Worm (Caenorhabditis elegans) whole organism, L4 larva: Measurements from ENCODE around the gene F32D8.2.
A peak's percentile ranks its signal among the peaks of the same experiment; 100 is the strongest.

ENCODE experiments used
- F10B5.3 ChIP-seq: sonication (generic microtip); optimal IDR thresholded peaks from 2 replicates; lab custom pipeline; 2016; ENCODE audit warnings: mild to moderate bottlenecking, missing genetic modification characterization, missing compliant biosample characterization
- F49E8.2 ChIP-seq: sonication (generic microtip); optimal IDR thresholded peaks from 2 replicates; lab custom pipeline; 2016; ENCODE audit warnings: missing compliant biosample characterization, mild to moderate bottlenecking, missing genetic modification characterization, borderline replicate concordance
- Y48G9A.11 ChIP-seq: fragments of 200-800 bp; sonication (Bioruptor generic); IDR thresholded peaks from 2 replicates; pipeline ENCODE4 v1.3.6; 2022; ENCODE audit warnings: missing genetic modification reagents, missing genetic modification characterization, missing compliant biosample characterization
- Y5F2A.4 ChIP-seq: fragments of 200-800 bp; sonication (Bioruptor generic); optimal IDR thresholded peaks from 2 replicates; lab custom pipeline; 2018; ENCODE audit warnings: mild to moderate bottlenecking, missing genetic modification characterization, missing compliant biosample characterization
- Y75B8A.6 ChIP-seq: fragments of 200-800 bp; sonication (Bioruptor generic); IDR thresholded peaks from 2 replicates; pipeline ENCODE4 v1.3.6; 2022; ENCODE audit warnings: missing genetic modification reagents, missing genetic modification characterization, missing compliant biosample characterization
- ZK337.2 ChIP-seq: fragments of 200-800 bp; sonication (Bioruptor generic); IDR thresholded peaks from 2 replicates; pipeline ENCODE4 v1.3.6; 2022; ENCODE audit warnings: missing genetic modification reagents, missing genetic modification characterization, missing compliant biosample characterization
- aly-2 ChIP-seq: sonication (generic microtip); optimal IDR thresholded peaks from 2 replicates; lab custom pipeline; 2018; ENCODE audit warnings: missing biosample characterization, missing genetic modification characterization
- ama-1 ChIP-seq: fragments of 150-350 bp; optimal IDR thresholded peaks from 2 replicates; lab custom pipeline; 2014; ENCODE audit warnings: inconsistent platforms, mixed read lengths
- attf-4 ChIP-seq: sonication (generic microtip); optimal IDR thresholded peaks from 3 replicates; lab custom pipeline; 2017; ENCODE audit warnings: missing biosample characterization, missing genetic modification characterization
- ceh-44 ChIP-seq: fragments of 200-800 bp; sonication (Bioruptor generic); IDR thresholded peaks from 2 replicates; pipeline ENCODE4 v1.3.6; 2022; ENCODE audit warnings: missing genetic modification reagents, missing genetic modification characterization, missing compliant biosample characterization
- ces-1 ChIP-seq: fragments of 150-350 bp; sonication (generic microtip); optimal IDR thresholded peaks from 4 replicates; lab custom pipeline; 2014; ENCODE audit warnings: missing biosample characterization, missing genetic modification reagents, missing genetic modification characterization
- cey-2 ChIP-seq: sonication (generic microtip); optimal IDR thresholded peaks from 3 replicates; lab custom pipeline; 2017; ENCODE audit warnings: missing genetic modification characterization, mild to moderate bottlenecking, missing compliant biosample characterization, antibody characterized with exemption, borderline replicate concordance; ENCODE audit not compliant: insufficient read depth
- ctbp-1 ChIP-seq: fragments of 200-800 bp; sonication (Bioruptor generic); IDR thresholded peaks from 2 replicates; pipeline ENCODE4 v1.3.6; 2022; ENCODE audit warnings: missing genetic modification reagents, missing genetic modification characterization, missing compliant biosample characterization
- daf-16 ChIP-seq, 3 experiments: sonication (generic microtip); optimal IDR thresholded peaks; 2 replicates each; lab custom pipeline; 2016 to 2017; ENCODE audit warnings: missing genetic modification characterization in 3 of 3, missing genetic modification reagents in 3 of 3, mild to moderate bottlenecking in 2 of 3, missing compliant biosample characterization in 2 of 3, missing biosample characterization in 1 of 3, moderate library complexity in 1 of 3
- daf-8 ChIP-seq: fragments of 200-800 bp; sonication (Bioruptor generic); IDR thresholded peaks from 2 replicates; pipeline ENCODE4 v1.3.6; 2022; ENCODE audit warnings: missing genetic modification characterization, missing compliant biosample characterization
- dmd-6 ChIP-seq: fragments of 200-800 bp; sonication (Bioruptor generic); IDR thresholded peaks from 2 replicates; pipeline ENCODE4 v1.3.6; 2022; ENCODE audit warnings: missing genetic modification reagents, missing genetic modification characterization, missing compliant biosample characterization
- dpl-1 ChIP-seq: fragments of 150-350 bp; optimal IDR thresholded peaks from 2 replicates; lab custom pipeline; 2014; ENCODE audit warnings: missing biosample characterization, missing genetic modification reagents, missing genetic modification characterization
- dve-1 ChIP-seq: sonication (generic microtip); optimal IDR thresholded peaks from 2 replicates; lab custom pipeline; 2017; ENCODE audit warnings: antibody characterized with exemption, mild to moderate bottlenecking, missing genetic modification characterization, missing compliant biosample characterization; ENCODE audit not compliant: insufficient read depth
- egl-27 ChIP-seq: sonication (generic microtip); optimal IDR thresholded peaks from 3 replicates; lab custom pipeline; 2017; ENCODE audit warnings: missing biosample characterization, missing genetic modification reagents, missing genetic modification characterization
- hif-1 ChIP-seq, 2 experiments: sonication (generic microtip); optimal IDR thresholded peaks; 2 replicates each; lab custom pipeline; 2016 to 2017; ENCODE audit warnings: missing compliant biosample characterization in 2 of 2, missing genetic modification characterization in 2 of 2, missing genetic modification reagents in 2 of 2, missing genotype in 2 of 2, mild to moderate bottlenecking in 1 of 2
- hlh-11 ChIP-seq: fragments of 200-800 bp; sonication (Bioruptor generic); optimal IDR thresholded peaks from 2 replicates; lab custom pipeline; 2018; ENCODE audit warnings: mild to moderate bottlenecking, missing genetic modification characterization, missing compliant biosample characterization
- hlh-30 ChIP-seq: sonication (generic microtip); optimal IDR thresholded peaks from 2 replicates; lab custom pipeline; 2017; ENCODE audit warnings: antibody characterized with exemption, mild to moderate bottlenecking, missing genetic modification characterization, missing compliant biosample characterization; ENCODE audit not compliant: insufficient read depth
- lin-29 ChIP-seq: fragments of 200-800 bp; sonication (Bioruptor generic); IDR thresholded peaks from 2 replicates; pipeline ENCODE4 v1.3.6; 2022; ENCODE audit warnings: missing genetic modification reagents, missing genetic modification characterization, missing compliant biosample characterization
- lin-38 ChIP-seq: fragments of 200-800 bp; sonication (Bioruptor generic); IDR thresholded peaks from 2 replicates; pipeline ENCODE4 v1.3.6; 2022; ENCODE audit warnings: missing genetic modification reagents, missing genetic modification characterization, missing compliant biosample characterization
- lin-39 ChIP-seq: fragments of 150-350 bp; optimal IDR thresholded peaks from 2 replicates; lab custom pipeline; 2014; ENCODE audit warnings: missing biosample characterization, missing genetic modification reagents, missing genetic modification characterization
- lsy-2 ChIP-seq, 2 experiments: fragments of 150-350 bp in 1 of 2; sonication (generic microtip) in 1 of 2; optimal IDR thresholded peaks; 2 replicates each; lab custom pipeline; 2014 to 2017; ENCODE audit warnings: missing biosample characterization in 2 of 2, missing genetic modification characterization in 2 of 2
- madf-5 ChIP-seq, 2 experiments: fragments of 200-800 bp; sonication (Bioruptor generic); IDR thresholded peaks; 2 replicates each; pipeline ENCODE4 v1.3.6; 2022; ENCODE audit warnings: missing compliant biosample characterization in 2 of 2, missing genetic modification characterization in 2 of 2
- madf-9 ChIP-seq: fragments of 200-800 bp; sonication (Bioruptor generic); conservative IDR thresholded peaks from 2 replicates; pipeline ENCODE4 v1.3.6; 2022; ENCODE audit warnings: missing genetic modification reagents, missing genetic modification characterization, missing compliant biosample characterization
- mdt-29 ChIP-seq: fragments of 200-800 bp; sonication (Bioruptor generic); IDR thresholded peaks from 2 replicates; pipeline ENCODE4 v1.3.6; 2022; ENCODE audit warnings: missing genetic modification reagents, missing genetic modification characterization, missing compliant biosample characterization
- mes-2 ChIP-seq: sonication (generic microtip); optimal IDR thresholded peaks from 2 replicates; lab custom pipeline; 2016; ENCODE audit warnings: missing genotype, mild to moderate bottlenecking, missing genetic modification characterization, missing compliant biosample characterization; ENCODE audit not compliant: poor library complexity, severe bottlenecking
- mxl-3 ChIP-seq: fragments of 200-800 bp; sonication (Bioruptor generic); optimal IDR thresholded peaks from 2 replicates; lab custom pipeline; 2018; ENCODE audit warnings: mild to moderate bottlenecking, missing genetic modification characterization, missing compliant biosample characterization
- nhr-10 ChIP-seq: fragments of 150-350 bp; optimal IDR thresholded peaks from 2 replicates; lab custom pipeline; 2014; ENCODE audit warnings: missing biosample characterization, missing genetic modification characterization
- nhr-111 ChIP-seq: fragments of 200-800 bp; sonication (Bioruptor generic); optimal IDR thresholded peaks from 2 replicates; lab custom pipeline; 2018; ENCODE audit warnings: mild to moderate bottlenecking, missing genetic modification characterization, missing compliant biosample characterization
- nhr-237 ChIP-seq: sonication (generic microtip); optimal IDR thresholded peaks from 2 replicates; lab custom pipeline; 2017; ENCODE audit warnings: missing biosample characterization, missing genetic modification characterization
- nhr-28 ChIP-seq: fragments of 150-350 bp; optimal IDR thresholded peaks from 2 replicates; lab custom pipeline; 2014; ENCODE audit warnings: missing biosample characterization, missing genetic modification characterization
- nhr-42 ChIP-seq: fragments of 200-800 bp; sonication (Bioruptor generic); IDR thresholded peaks from 2 replicates; pipeline ENCODE4 v1.3.6; 2022; ENCODE audit warnings: missing genetic modification characterization, missing compliant biosample characterization
- nhr-48 ChIP-seq: sonication (generic microtip); optimal IDR thresholded peaks from 2 replicates; lab custom pipeline; 2016; ENCODE audit warnings: mild to moderate bottlenecking, missing genetic modification characterization, missing compliant biosample characterization
- nhr-6 ChIP-seq: fragments of 150-350 bp; optimal IDR thresholded peaks from 2 replicates; lab custom pipeline; 2014; ENCODE audit warnings: missing biosample characterization, missing genetic modification characterization
- nhr-76 ChIP-seq: fragments of 150-350 bp; optimal IDR thresholded peaks from 2 replicates; lab custom pipeline; 2014; ENCODE audit warnings: missing biosample characterization, missing genetic modification characterization
- pha-4 ChIP-seq, 2 experiments: fragments of 150-350 bp in 1 of 2; fragments of 200-800 bp in 1 of 2; sonication (Bioruptor generic) in 1 of 2; IDR thresholded peaks in 1 of 2; optimal IDR thresholded peaks in 1 of 2; 2 replicates each; pipeline versions ENCODE4 v1.3.6 to Lab custom; 2014 to 2022; ENCODE audit warnings: missing genetic modification characterization in 2 of 2, missing genetic modification reagents in 2 of 2, missing biosample characterization in 1 of 2, missing compliant biosample characterization in 1 of 2
- pqm-1 ChIP-seq: sonication (generic microtip); optimal IDR thresholded peaks from 2 replicates; lab custom pipeline; 2017; ENCODE audit warnings: missing biosample characterization, missing genetic modification characterization
- rbr-2 ChIP-seq: sonication (generic microtip); optimal IDR thresholded peaks from 2 replicates; lab custom pipeline; 2016; ENCODE audit warnings: missing genotype, missing genetic modification characterization, missing compliant biosample characterization
- saeg-2 ChIP-seq: fragments of 200-800 bp; sonication (Bioruptor generic); IDR thresholded peaks from 2 replicates; pipeline ENCODE4 v1.3.6; 2022; ENCODE audit warnings: missing genetic modification reagents, missing genetic modification characterization, missing compliant biosample characterization
- skn-1 ChIP-seq: fragments of 150-350 bp; optimal IDR thresholded peaks from 2 replicates; lab custom pipeline; 2014; ENCODE audit warnings: missing biosample characterization, missing genetic modification characterization
- snpc-4 ChIP-seq: fragments of 150-350 bp; optimal IDR thresholded peaks from 2 replicates; lab custom pipeline; 2014; ENCODE audit warnings: missing biosample characterization, missing genetic modification characterization
- tag-97 ChIP-seq: fragments of 200-800 bp; sonication (Bioruptor generic); IDR thresholded peaks from 2 replicates; pipeline ENCODE4 v1.3.6; 2022; ENCODE audit warnings: missing genetic modification characterization, missing compliant biosample characterization
- unc-130 ChIP-seq: sonication (generic microtip); optimal IDR thresholded peaks from 2 replicates; lab custom pipeline; 2016; ENCODE audit warnings: missing genetic modification reagents, missing genetic modification characterization, missing compliant biosample characterization
- vab-7 ChIP-seq: fragments of 200-800 bp; sonication (Bioruptor generic); IDR thresholded peaks from 2 replicates; pipeline ENCODE4 v1.3.6; 2022; ENCODE audit warnings: missing genetic modification reagents, missing genetic modification characterization, missing compliant biosample characterization
- zag-1 ChIP-seq: fragments of 150-350 bp; optimal IDR thresholded peaks from 2 replicates; lab custom pipeline; 2014; ENCODE audit warnings: missing biosample characterization, missing genetic modification characterization
- zfp-3 ChIP-seq: fragments of 200-800 bp; sonication (Bioruptor generic); conservative IDR thresholded peaks from 2 replicates; pipeline ENCODE4 v1.3.6; 2022; ENCODE audit warnings: missing genetic modification reagents, missing genetic modification characterization, missing compliant biosample characterization
- ztf-11 ChIP-seq: fragments of 150-350 bp; optimal IDR thresholded peaks from 2 replicates; lab custom pipeline; 2014; ENCODE audit warnings: missing biosample characterization, missing genetic modification characterization

Gene F32D8.2

DNA sequence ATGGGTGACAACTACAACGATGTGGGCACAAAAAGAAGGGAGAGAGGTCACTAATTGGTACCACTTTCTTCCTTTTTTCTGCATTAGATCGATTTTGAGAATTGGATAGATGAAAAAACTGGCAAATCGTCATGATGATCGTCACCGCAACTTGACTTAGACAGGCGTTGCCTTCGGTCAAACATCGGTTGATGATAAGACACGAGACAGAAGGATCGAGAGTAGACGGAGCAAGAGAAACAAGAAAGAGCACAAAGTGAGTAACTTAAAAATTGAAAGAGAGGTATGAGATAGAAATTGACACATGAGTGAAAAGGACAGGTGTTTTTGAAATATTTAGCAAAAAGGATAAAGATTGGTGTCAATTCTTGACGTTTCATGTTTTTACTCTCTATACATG, 13.5 kb upstream of the F32D8.2 start:
- TF ChIP-seq ces-1 (GFP tag; lab: Kevin White, UChicago) (no peak), lsy-2 (tag; optimal IDR thresholded peaks at IDR 0.05; lab: Kevin White, UChicago) (no peak), hif-1 (tag; optimal IDR thresholded peaks at IDR 0.05; lab: Kevin White, UChicago) (no peak), cey-2 (tag; lab: Kevin White, UChicago) (no peak), lin-29 (no peak), lin-38 (GFP tag; lab: Robert Waterston, UW) (no peak), vab-7 (GFP tag; lab: Robert Waterston, UW) (no peak), nhr-111 (GFP tag; lab: Kevin White, UChicago) (no peak), mes-2 (tag; lab: Kevin White, UChicago) (no peak), mdt-29 (GFP tag; lab: Robert Waterston, UW) (no peak), saeg-2 (no peak), nhr-237 (tag; lab: Kevin White, UChicago) (no peak), dpl-1 (GFP tag; lab: Kevin White, UChicago) (no peak), skn-1 (tag; lab: Kevin White, UChicago) (no peak), nhr-48 (no peak), ama-1 (lab: Kevin White, UChicago) (no peak), daf-8 (GFP tag; lab: Robert Waterston, UW) (no peak), nhr-42 (GFP tag; lab: Robert Waterston, UW) (no peak), hlh-11 (tag; lab: Kevin White, UChicago) (peak; percentile 72), Y75B8A.6 (GFP tag; lab: Robert Waterston, UW) (no peak), snpc-4 (tag; lab: Kevin White, UChicago) (no peak), hlh-30 (tag; lab: Kevin White, UChicago) (peak; percentile 74), rbr-2 (tag; lab: Kevin White, UChicago) (no peak), ztf-11 (tag; lab: Kevin White, UChicago) (no peak), nhr-10 (tag; lab: Kevin White, UChicago) (no peak), mxl-3 (peak; percentile 2), F10B5.3 (tag; lab: Kevin White, UChicago) (no peak), zfp-3 (GFP tag; lab: Robert Waterston, UW) (no peak), nhr-76 (tag; lab: Kevin White, UChicago) (no peak), ceh-44 (GFP tag; lab: Robert Waterston, UW) (no peak), madf-5 (GFP tag; IDR thresholded peaks at IDR 0.05; lab: Robert Waterston, UW) (no peak), madf-9 (GFP tag; lab: Robert Waterston, UW) (no peak), aly-2 (tag; lab: Kevin White, UChicago) (no peak), tag-97 (no peak), dve-1 (peak; percentile 36), attf-4 (no peak), F49E8.2 (no peak), unc-130 (GFP tag; lab: Kevin White, UChicago) (no peak), zag-1 (tag; lab: Kevin White, UChicago) (no peak), ZK337.2 (GFP tag; lab: Robert Waterston, UW) (no peak), nhr-6 (tag; lab: Kevin White, UChicago) (no peak), ctbp-1 (peak; percentile 22; the same call in 1 of the 2 replicates), pqm-1 (tag; lab: Kevin White, UChicago) (peak; percentile 12), lin-39 (tag; lab: Kevin White, UChicago) (no peak), daf-16 (GFP tag; optimal IDR thresholded peaks at IDR 0.05; lab: Kevin White, UChicago) (no peak), daf-16 (tag; optimal IDR thresholded peaks at IDR 0.05; lab: Kevin White, UChicago) (peak; percentile 18), nhr-28 (tag; lab: Kevin White, UChicago) (peak; percentile 2), dmd-6 (peak; percentile 66), Y48G9A.11 (GFP tag; lab: Robert Waterston, UW) (no peak), Y5F2A.4 (GFP tag; lab: Kevin White, UChicago) (no peak), pha-4 (GFP tag; IDR thresholded peaks at IDR 0.05; lab: Robert Waterston, UW) (no peak), pha-4 (tag; optimal IDR thresholded peaks at IDR 0.05; lab: Kevin White, UChicago) (no peak), egl-27 (tag; lab: Kevin White, UChicago) (no peak)
